Fruit fly (Drosophila melanogaster) whole organism, wandering third instar larva: ENCODE data around the gene CG5440.

Experiments used
- CG32264 ChIP-seq: fragments of 200-800 bp; sonication (Bioruptor generic); optimal IDR thresholded peaks from 2 replicates; lab custom pipeline; 2016; ENCODE audit warnings: missing biosample characterization, missing genetic modification characterization
- Dfd ChIP-seq: fragments of >200 bp; optimal IDR thresholded peaks from 2 replicates; lab custom pipeline; 2017; ENCODE audit warnings: missing biosample characterization, missing genetic modification characterization
- Dif ChIP-seq: fragments of 200-275, 200-300 bp; sonication (Bioruptor generic); optimal IDR thresholded peaks from 2 replicates; lab custom pipeline; 2018; ENCODE audit warnings: missing biosample characterization, missing genetic modification characterization; ENCODE audit not compliant: partially characterized antibody
- GATAd ChIP-seq: sonication (Bioruptor generic); optimal IDR thresholded peaks from 2 replicates; lab custom pipeline; 2016; ENCODE audit warnings: missing biosample characterization, missing genetic modification characterization
- Hnf4 ChIP-seq: fragments of 200-800 bp; sonication (Bioruptor generic); optimal IDR thresholded peaks from 2 replicates; lab custom pipeline; 2016; ENCODE audit warnings: missing biosample characterization, mild to moderate bottlenecking, missing genetic modification characterization
- dmrt93B ChIP-seq: fragments of 200-800 bp; sonication (Bioruptor generic); optimal IDR thresholded peaks from 2 replicates; lab custom pipeline; 2018; ENCODE audit warnings: missing biosample characterization, mild to moderate bottlenecking, missing genetic modification characterization
- h ChIP-seq: fragments of 200-800 bp; sonication (Bioruptor generic); optimal IDR thresholded peaks from 3 replicates; lab custom pipeline; 2016; ENCODE audit warnings: missing biosample characterization, mild to moderate bottlenecking, missing genetic modification characterization
- pan ChIP-seq: fragments of >200 bp; optimal IDR thresholded peaks from 2 replicates; lab custom pipeline; 2017
- usp ChIP-seq: fragments of >200 bp; optimal IDR thresholded peaks from 2 replicates; lab custom pipeline; 2017; ENCODE audit warnings: missing biosample characterization, missing genetic modification characterization

DNA sequence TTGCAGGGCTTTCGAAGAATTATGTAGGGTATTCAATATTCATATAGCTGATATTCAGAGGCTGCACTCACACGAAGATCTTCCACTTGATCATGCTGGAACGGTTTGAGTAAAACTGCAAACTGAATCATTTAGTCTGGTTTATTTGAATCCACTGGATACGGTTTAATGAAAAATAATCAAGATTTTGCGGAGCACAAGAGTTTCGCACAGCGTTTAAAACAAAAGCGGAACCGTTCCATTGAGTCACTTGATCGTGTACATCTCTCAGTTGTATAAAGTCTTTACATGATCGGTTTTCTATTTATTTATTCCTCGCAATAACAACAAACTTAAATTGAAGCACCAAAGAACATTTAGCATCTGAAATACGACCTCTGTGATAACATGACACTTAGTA lies 25.8 kb downstream of the CG5440 start, which contains the start of gene CG31659:
- TF ChIP-seq Hnf4 (GFP tag; lab: Kevin White, UChicago): no peak
- no peak for TF ChIP-seq usp (GFP tag; lab: Kevin White, UChicago)
- no peak for TF ChIP-seq h (GFP tag; lab: Kevin White, UChicago)
- no peak for TF ChIP-seq Dfd (GFP tag; lab: Kevin White, UChicago)
- TF ChIP-seq GATAd (GFP tag; lab: Kevin White, UChicago): no peak
- no peak for TF ChIP-seq Dif (GFP tag; lab: Kevin White, UChicago)
- no peak for TF ChIP-seq dmrt93B (GFP tag; lab: Kevin White, UChicago)
- no peak for TF ChIP-seq CG32264 (GFP tag; lab: Kevin White, UChicago)
- TF ChIP-seq pan (lab: Kevin White, UChicago): no peak
